Worm (Caenorhabditis elegans) whole organism, young adult: ENCODE measurements around the gene T13F2.4.
A peak's percentile ranks its signal among the peaks of the same experiment; 100 is the strongest.

Experiments
- C17E4.6 ChIP-seq: fragments of 200-800 bp; sonication (Bioruptor generic); IDR thresholded peaks from 2 replicates; pipeline ENCODE4 v1.3.6; 2022; ENCODE audit warnings: missing genetic modification reagents, missing genetic modification characterization, missing compliant biosample characterization
- F39B2.1 ChIP-seq: fragments of 200-800 bp; sonication (Bioruptor generic); IDR thresholded peaks from 2 replicates; pipeline ENCODE4 v1.3.6; 2022; ENCODE audit warnings: missing genetic modification reagents, missing genetic modification characterization, missing compliant biosample characterization
- F57A8.1 ChIP-seq: fragments of 200-800 bp; sonication (Bioruptor generic); optimal IDR thresholded peaks from 2 replicates; lab custom pipeline; 2018; ENCODE audit warnings: mild to moderate bottlenecking, missing genetic modification characterization, moderate library complexity, missing compliant biosample characterization
- F57C9.4 ChIP-seq: sonication (generic microtip); optimal IDR thresholded peaks from 2 replicates; lab custom pipeline; 2017; ENCODE audit warnings: mild to moderate bottlenecking, missing genetic modification characterization, missing compliant biosample characterization
- T26A5.8 ChIP-seq: sonication (generic microtip); optimal IDR thresholded peaks from 2 replicates; lab custom pipeline; 2016; ENCODE audit warnings: missing genetic modification characterization, missing compliant biosample characterization
- attf-5 ChIP-seq: fragments of 200-800 bp; sonication (Bioruptor generic); optimal IDR thresholded peaks from 2 replicates; lab custom pipeline; 2018; ENCODE audit warnings: mild to moderate bottlenecking, missing genetic modification characterization, missing compliant biosample characterization
- cebp-2 ChIP-seq: fragments of 200-800 bp; sonication (Bioruptor generic); IDR thresholded peaks from 2 replicates; pipeline ENCODE4 v1.3.6; 2022; ENCODE audit warnings: missing genetic modification characterization, missing compliant biosample characterization
- ceh-27 ChIP-seq: fragments of 200-800 bp; sonication (Bioruptor generic); optimal IDR thresholded peaks from 2 replicates; lab custom pipeline; 2018; ENCODE audit warnings: mild to moderate bottlenecking, missing genetic modification characterization, moderate library complexity, missing compliant biosample characterization
- die-1 ChIP-seq: sonication (generic microtip); optimal IDR thresholded peaks from 2 replicates; lab custom pipeline; 2016; ENCODE audit warnings: missing genotype, mild to moderate bottlenecking, missing genetic modification characterization, missing compliant biosample characterization
- dox-1 ChIP-seq: fragments of 200-800 bp; sonication (Bioruptor generic); IDR thresholded peaks from 2 replicates; pipeline ENCODE4 v1.3.6; 2022; ENCODE audit warnings: missing genetic modification reagents, missing genetic modification characterization, missing compliant biosample characterization
- dpl-1 ChIP-seq: fragments of 150-350 bp; optimal IDR thresholded peaks from 2 replicates; lab custom pipeline; 2014; ENCODE audit warnings: missing biosample characterization, missing genetic modification reagents, missing genetic modification characterization
- fkh-3 ChIP-seq: sonication (generic microtip); optimal IDR thresholded peaks from 2 replicates; lab custom pipeline; 2016; ENCODE audit warnings: mild to moderate bottlenecking, missing genetic modification characterization, missing compliant biosample characterization
- him-1 ChIP-seq: sonication (generic microtip); optimal IDR thresholded peaks from 2 replicates; lab custom pipeline; 2016; ENCODE audit warnings: missing genotype, missing genetic modification reagents, missing genetic modification characterization, missing compliant biosample characterization
- hmg-1.2 ChIP-seq: fragments of 200-800 bp; sonication (Bioruptor generic); IDR thresholded peaks from 2 replicates; pipeline ENCODE4 v1.3.6; 2022; ENCODE audit warnings: missing genetic modification reagents, missing genetic modification characterization, missing compliant biosample characterization
- hsf-1 ChIP-seq: fragments of 200-800 bp; sonication (Bioruptor generic); IDR thresholded peaks from 2 replicates; pipeline ENCODE4 v1.3.6; 2022; ENCODE audit warnings: missing genetic modification reagents, missing genetic modification characterization, missing compliant biosample characterization
- madf-10 ChIP-seq: sonication (generic microtip); optimal IDR thresholded peaks from 2 replicates; lab custom pipeline; 2016; ENCODE audit warnings: mild to moderate bottlenecking, missing genetic modification characterization, missing compliant biosample characterization
- nfya-2 ChIP-seq: fragments of 200-800 bp; sonication (Bioruptor generic); IDR thresholded peaks from 2 replicates; pipeline ENCODE4 v1.3.6; 2022; ENCODE audit warnings: missing genetic modification reagents, missing genetic modification characterization, missing compliant biosample characterization
- nfyb-1 ChIP-seq: fragments of 200-800 bp; sonication (Bioruptor generic); IDR thresholded peaks from 2 replicates; pipeline ENCODE4 v1.3.6; 2022; ENCODE audit warnings: missing genetic modification reagents, missing genetic modification characterization, missing compliant biosample characterization
- nhr-179 ChIP-seq: sonication (generic microtip); optimal IDR thresholded peaks from 2 replicates; lab custom pipeline; 2016; ENCODE audit warnings: mild to moderate bottlenecking, missing genetic modification characterization, missing compliant biosample characterization
- nhr-80 ChIP-seq: sonication (generic microtip); optimal IDR thresholded peaks from 2 replicates; lab custom pipeline; 2016; ENCODE audit warnings: missing genetic modification characterization, missing compliant biosample characterization
- pbrm-1 ChIP-seq: fragments of 200-800 bp; sonication (Bioruptor generic); IDR thresholded peaks from 2 replicates; pipeline ENCODE4 v1.3.6; 2022; ENCODE audit warnings: missing genetic modification reagents, missing genetic modification characterization, missing compliant biosample characterization
- pha-4 ChIP-seq: fragments of 150-350 bp; sonication (generic microtip); optimal IDR thresholded peaks from 2 replicates; lab custom pipeline; 2014; ENCODE audit warnings: missing biosample characterization, missing genetic modification reagents, missing genetic modification characterization
- rcor-1 ChIP-seq: fragments of 200-800 bp; sonication (Bioruptor generic); IDR thresholded peaks from 2 replicates; pipeline ENCODE4 v1.3.6; 2022; ENCODE audit warnings: missing genetic modification reagents, missing genetic modification characterization, missing compliant biosample characterization
- repo-1 ChIP-seq: sonication (generic microtip); optimal IDR thresholded peaks from 2 replicates; lab custom pipeline; 2017; ENCODE audit warnings: mild to moderate bottlenecking, missing genetic modification characterization, missing compliant biosample characterization
- rpc-1 ChIP-seq, 2 experiments: fragments of 150-350 bp in 1 of 2; sonication (generic microtip) in 1 of 2; optimal IDR thresholded peaks; 2 replicates each; lab custom pipeline; 2014 to 2018; ENCODE audit warnings: missing biosample characterization in 1 of 2, missing genetic modification characterization in 1 of 2, missing genetic modification reagents in 1 of 2, missing genotype in 1 of 2
- sdz-38 ChIP-seq: sonication (generic microtip); optimal IDR thresholded peaks from 2 replicates; lab custom pipeline; 2016; ENCODE audit warnings: missing genotype, missing genetic modification characterization, missing compliant biosample characterization
- sea-2 ChIP-seq: fragments of 200-800 bp; sonication (Bioruptor generic); IDR thresholded peaks from 2 replicates; pipeline ENCODE4 v1.3.6; 2022; ENCODE audit warnings: missing genetic modification characterization, missing compliant biosample characterization
- snpc-1.3 ChIP-seq: sonication (generic microtip); optimal IDR thresholded peaks from 2 replicates; lab custom pipeline; 2017; ENCODE audit warnings: missing genetic modification characterization, mild to moderate bottlenecking, missing compliant biosample characterization, antibody characterized with exemption, moderate library complexity, missing genotype, missing genetic modification reagents; ENCODE audit not compliant: insufficient read depth
- snpc-4 ChIP-seq, 5 experiments: fragments of 150-350 bp in 1 of 5; sonication (generic microtip) in 4 of 5; optimal IDR thresholded peaks; 2 replicates each; lab custom pipeline; 2014 to 2018; ENCODE audit warnings: missing genetic modification characterization in 5 of 5, missing biosample characterization in 3 of 5, antibody characterized with exemption in 2 of 5, mild to moderate bottlenecking in 2 of 5, missing compliant biosample characterization in 2 of 5, missing genotype in 2 of 5, moderate library complexity in 2 of 5, missing genetic modification reagents in 1 of 5
- tbp1 ChIP-seq: fragments of 200-800 bp; sonication (Bioruptor generic); optimal IDR thresholded peaks from 2 replicates; lab custom pipeline; 2018; ENCODE audit warnings: mild to moderate bottlenecking, missing genetic modification characterization, missing compliant biosample characterization
- ztf-28 ChIP-seq: fragments of 200-800 bp; sonication (Bioruptor generic); IDR thresholded peaks from 2 replicates; pipeline ENCODE4 v1.3.6; 2022; ENCODE audit warnings: missing genetic modification reagents, missing genetic modification characterization, missing compliant biosample characterization
- ztf-6 ChIP-seq: fragments of 200-800 bp; sonication (Bioruptor generic); IDR thresholded peaks from 2 replicates; pipeline ENCODE4 v1.3.6; 2022; ENCODE audit warnings: missing genetic modification reagents, missing genetic modification characterization, missing compliant biosample characterization

Gene T13F2.4

DNA sequence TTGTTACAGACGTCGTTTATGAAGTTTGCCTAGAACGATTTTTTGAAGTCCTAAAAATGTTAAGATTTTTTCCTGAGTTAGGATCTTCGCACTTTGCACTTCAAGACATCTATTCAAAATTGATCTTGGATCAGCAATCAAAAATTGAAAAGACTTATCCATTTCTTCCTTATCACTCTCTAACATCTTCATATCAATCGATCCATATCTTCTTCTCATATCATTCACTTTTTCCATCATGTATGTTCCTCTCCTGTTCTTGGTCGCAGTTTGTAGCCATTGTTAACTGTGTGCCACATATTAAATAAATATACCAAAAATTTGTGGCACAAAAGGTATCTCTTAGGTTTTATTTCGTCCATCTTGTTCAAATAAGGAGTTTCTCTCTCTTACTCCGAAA is 33.9 kb upstream of the T13F2.4 start:
- no peak for TF ChIP-seq dpl-1 (GFP tag; lab: Kevin White, UChicago)
- TF ChIP-seq pbrm-1 (GFP tag; lab: Robert Waterston, UW) = no peak
- TF ChIP-seq sea-2 = no peak
- no peak for TF ChIP-seq him-1 (tag; lab: Kevin White, UChicago)
- no peak for TF ChIP-seq madf-10 (tag; lab: Kevin White, UChicago)
- TF ChIP-seq pha-4 (tag; lab: Kevin White, UChicago) = no peak
- TF ChIP-seq rpc-1 (optimal IDR thresholded peaks at IDR 0.05; lab: Kevin White, UChicago) = no peak
- TF ChIP-seq rpc-1 (tag; optimal IDR thresholded peaks at IDR 0.05; lab: Kevin White, UChicago) = no peak
- TF ChIP-seq nhr-179 = no peak
- no peak for TF ChIP-seq dox-1 (GFP tag; lab: Robert Waterston, UW)
- TF ChIP-seq hsf-1 (GFP tag; lab: Robert Waterston, UW) = no peak
- no peak for TF ChIP-seq ceh-27 (GFP tag; lab: Kevin White, UChicago)
- no peak for TF ChIP-seq nfya-2 (GFP tag; lab: Robert Waterston, UW)
- TF ChIP-seq tbp1 = no peak
- TF ChIP-seq cebp-2 = no peak
- no peak for TF ChIP-seq repo-1 (tag; lab: Kevin White, UChicago)
- TF ChIP-seq F57C9.4 = no peak
- TF ChIP-seq fkh-3 (tag; lab: Kevin White, UChicago) = no peak

DNA sequence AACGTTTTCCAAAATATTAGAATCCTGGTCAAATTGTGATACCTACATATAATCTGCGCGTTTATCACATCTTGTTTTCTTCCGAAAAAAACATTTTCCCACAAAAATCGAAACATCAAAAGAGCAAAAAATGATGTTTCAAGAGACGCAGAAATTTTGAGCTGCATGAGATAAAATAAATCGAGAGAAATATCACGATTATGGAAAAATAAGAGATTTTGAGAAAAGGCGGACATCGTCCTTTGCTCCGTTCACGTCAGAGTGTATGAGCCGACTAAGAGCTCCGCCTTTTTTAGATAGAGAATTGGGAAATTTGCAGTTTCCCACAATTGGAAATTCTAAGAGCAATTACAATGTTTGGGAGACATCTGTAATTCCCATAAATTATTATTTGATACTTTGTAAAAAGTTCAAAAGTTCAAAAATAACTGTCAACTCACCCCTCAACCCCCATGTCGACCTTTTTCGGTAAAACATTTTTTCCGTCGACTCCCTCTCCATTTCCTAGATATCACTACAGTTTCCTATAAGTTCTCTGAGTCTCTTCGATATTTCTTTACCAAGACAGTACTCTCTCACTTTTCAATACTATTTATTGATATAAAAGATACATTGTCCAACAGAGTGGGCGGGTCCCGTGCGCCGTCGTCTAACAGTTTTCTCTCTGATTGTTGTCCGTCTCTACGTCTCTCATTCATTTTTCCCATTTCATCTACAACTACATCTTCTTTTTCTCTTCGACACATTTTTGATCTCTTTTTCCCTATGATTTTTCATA is 32.8 kb upstream of the T13F2.4 start:
- TF ChIP-seq snpc-1.3 = no peak
- TF ChIP-seq nhr-80 (tag; lab: Kevin White, UChicago) = peak; percentile 81
- TF ChIP-seq fkh-3 (tag; lab: Kevin White, UChicago) = no peak
- TF ChIP-seq ztf-6 (GFP tag; lab: Robert Waterston, UW) = no peak
- peak; percentile 67; the same call in 1 of the 2 replicates for TF ChIP-seq hmg-1.2 (GFP tag; lab: Robert Waterston, UW)
- TF ChIP-seq attf-5 = no peak
- no peak for TF ChIP-seq pha-4 (tag; lab: Kevin White, UChicago)
- no peak for TF ChIP-seq snpc-4 (GFP tag; optimal IDR thresholded peaks at IDR 0.05; lab: Kevin White, UChicago)
- peak in 1 of 4 experiments; percentile 13 for TF ChIP-seq snpc-4 (tag; optimal IDR thresholded peaks at IDR 0.05; lab: Kevin White, UChicago)
- TF ChIP-seq, all 124 proteins: peak for 3

DNA sequence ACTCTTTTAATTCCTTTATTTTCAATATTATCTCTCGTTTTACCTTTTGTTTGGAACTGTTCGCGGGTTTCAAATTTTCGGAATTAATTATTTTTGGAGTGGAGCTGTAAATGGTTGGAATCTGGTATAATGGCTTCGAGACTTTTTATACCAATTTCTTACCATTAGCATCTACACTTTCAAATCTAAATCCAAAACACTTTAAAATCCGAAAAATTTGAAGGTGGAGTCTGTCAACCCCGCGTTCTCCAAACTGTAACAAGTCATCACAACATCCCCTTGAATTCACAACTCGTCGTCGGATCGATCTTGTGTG is 32.2 kb upstream of the T13F2.4 start, which contains the start of gene nhr-97:
Gene nhr-97, plus strand, starts transcription at position 217 of the 316 bp plus-strand sequence.
- TF ChIP-seq sdz-38 = no peak
- TF ChIP-seq ztf-6 (GFP tag; lab: Robert Waterston, UW) = no peak
- no peak for TF ChIP-seq F39B2.1
- TF ChIP-seq C17E4.6 (GFP tag; lab: Robert Waterston, UW) = no peak
- TF ChIP-seq die-1 (tag; lab: Kevin White, UChicago) = no peak
- no peak for TF ChIP-seq nfyb-1
- TF ChIP-seq T26A5.8 (tag; lab: Kevin White, UChicago) = no peak
- TF ChIP-seq F57A8.1 = no peak
- TF ChIP-seq ztf-28 (GFP tag; lab: Robert Waterston, UW) = no peak
- no peak for TF ChIP-seq tbp1
- no peak for TF ChIP-seq madf-10 (tag; lab: Kevin White, UChicago)

DNA sequence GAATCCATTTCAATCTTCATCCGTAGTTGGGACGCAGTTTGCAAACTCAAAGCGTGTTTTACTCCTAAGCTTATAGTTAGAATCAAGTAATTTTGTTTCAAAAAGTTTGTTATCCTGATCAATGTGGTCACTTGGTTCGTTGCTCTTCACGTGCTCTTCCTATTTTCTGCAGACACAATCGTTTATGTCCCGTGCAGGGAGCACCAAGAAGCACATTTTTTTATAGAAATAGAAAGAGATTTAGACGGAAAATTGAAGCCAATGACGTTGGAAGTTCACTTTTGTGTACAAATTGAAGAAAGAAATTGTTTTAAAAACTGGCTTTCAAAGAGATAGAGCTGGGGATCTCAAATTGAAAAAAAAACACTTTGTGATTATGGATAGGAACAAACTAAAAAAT is 27.8 kb upstream of the T13F2.4 start:
- TF ChIP-seq snpc-1.3 (no peak), rcor-1 (GFP tag; lab: Robert Waterston, UW) (no peak)
